Fruit fly (Drosophila melanogaster) whole organism, embryonic: ENCODE data around the gene CG2611.

Experiments
- BEAF-32 ChIP-seq: fragments of 200-800 bp; sonication (Bioruptor generic); optimal IDR thresholded peaks from 3 replicates; lab custom pipeline; 2017; ENCODE audit warnings: missing biosample characterization, missing genetic modification characterization, mild to moderate bottlenecking, moderate library complexity, missing genetic modification reagents
- Bgb ChIP-seq: fragments of 200-800 bp; sonication (Bioruptor generic); IDR thresholded peaks from 2 replicates; pipeline ENCODE4 v1.3.6; 2022; ENCODE audit warnings: missing biosample characterization, missing genetic modification characterization; ENCODE audit not compliant: partially characterized antibody
- CG10543 ChIP-seq: fragments of 200-800 bp; sonication (Bioruptor generic); optimal IDR thresholded peaks from 3 replicates; lab custom pipeline; 2017; ENCODE audit warnings: missing biosample characterization, mild to moderate bottlenecking, missing genetic modification characterization, moderate library complexity
- CG11696 ChIP-seq: fragments of 200-800 bp; sonication (Bioruptor generic); IDR thresholded peaks from 2 replicates; pipeline ENCODE4 v1.3.6; 2022; ENCODE audit warnings: missing biosample characterization, missing genetic modification characterization
- CG12219 ChIP-seq: fragments of 200-800 bp; sonication (Bioruptor generic); optimal IDR thresholded peaks from 3 replicates; lab custom pipeline; 2018; ENCODE audit warnings: missing biosample characterization, mild to moderate bottlenecking, missing genetic modification characterization
- CG12769 ChIP-seq: fragments of 200-800 bp; sonication (Bioruptor generic); optimal IDR thresholded peaks from 2 replicates; lab custom pipeline; 2019; ENCODE audit warnings: missing biosample characterization, mild to moderate bottlenecking, missing genetic modification characterization, moderate library complexity
- CG12942 ChIP-seq: fragments of 200-800 bp; sonication (Bioruptor generic); optimal IDR thresholded peaks from 3 replicates; lab custom pipeline; 2016; ENCODE audit warnings: missing biosample characterization, missing genetic modification characterization
- CG17568 ChIP-seq: fragments of 200-800 bp; sonication (Bioruptor generic); optimal IDR thresholded peaks from 2 replicates; lab custom pipeline; 2018; ENCODE audit warnings: missing biosample characterization, mild to moderate bottlenecking, missing genetic modification characterization, moderate library complexity
- CG18764 ChIP-seq: fragments of 200-800 bp; sonication (Bioruptor generic); optimal IDR thresholded peaks from 3 replicates; lab custom pipeline; 2016; ENCODE audit warnings: missing biosample characterization, missing genetic modification characterization
- CG2712 ChIP-seq: fragments of 200-800 bp; optimal IDR thresholded peaks from 3 replicates; lab custom pipeline; 2019; ENCODE audit warnings: missing biosample characterization, mild to moderate bottlenecking, missing genetic modification characterization, moderate library complexity
- CG3065 ChIP-seq: fragments of 200-800 bp; sonication (Bioruptor generic); optimal IDR thresholded peaks from 2 replicates; lab custom pipeline; 2016; ENCODE audit warnings: missing biosample characterization, missing genetic modification characterization
- CG34224 ChIP-seq: fragments of 200-800 bp; sonication (Bioruptor generic); IDR thresholded peaks from 3 replicates; pipeline ENCODE4 v1.3.6; 2022; ENCODE audit warnings: missing biosample characterization, missing genetic modification characterization; ENCODE audit not compliant: partially characterized antibody
- CG34376 ChIP-seq: fragments of 200-800 bp; sonication (Bioruptor generic); optimal IDR thresholded peaks from 2 replicates; lab custom pipeline; 2018; ENCODE audit warnings: missing biosample characterization, mild to moderate bottlenecking, missing genetic modification characterization
- CG4282 ChIP-seq: fragments of 200-800 bp; sonication (Bioruptor generic); optimal IDR thresholded peaks from 2 replicates; lab custom pipeline; 2016; ENCODE audit warnings: missing biosample characterization, missing genetic modification characterization
- CG4360 ChIP-seq: fragments of 200-800 bp; sonication (Bioruptor generic); IDR thresholded peaks from 2 replicates; pipeline ENCODE4 v1.3.6; 2022; ENCODE audit warnings: missing biosample characterization, missing genetic modification characterization
- CG4854 ChIP-seq: fragments of 200-800 bp; sonication (Bioruptor generic); optimal IDR thresholded peaks from 2 replicates; lab custom pipeline; 2016; ENCODE audit warnings: missing biosample characterization, missing genetic modification characterization, inconsistent platforms
- CG5180 ChIP-seq: fragments of 200-800 bp; sonication (Bioruptor generic); optimal IDR thresholded peaks from 3 replicates; lab custom pipeline; 2017; ENCODE audit warnings: missing biosample characterization, missing genetic modification characterization, mild to moderate bottlenecking, moderate library complexity, missing genetic modification reagents
- CG6175 ChIP-seq: fragments of 200-800 bp; sonication (Bioruptor generic); IDR thresholded peaks from 3 replicates; pipeline ENCODE4 v1.3.6; 2022; ENCODE audit warnings: missing biosample characterization, missing genetic modification characterization
- CG8478 ChIP-seq: fragments of >200 bp; optimal IDR thresholded peaks from 2 replicates; lab custom pipeline; 2018
- Camta ChIP-seq: fragments of 200-800 bp; sonication (Bioruptor generic); optimal IDR thresholded peaks from 2 replicates; lab custom pipeline; 2016; ENCODE audit warnings: missing biosample characterization, missing genetic modification characterization
- Dad ChIP-seq: fragments of 200-800 bp; sonication (Bioruptor generic); optimal IDR thresholded peaks from 3 replicates; lab custom pipeline; 2016; ENCODE audit warnings: missing biosample characterization, missing genetic modification characterization
- Med ChIP-seq: fragments of 200-800 bp; sonication (Bioruptor generic); peaks from one replicate; lab custom pipeline; 2016; ENCODE audit warnings: missing biosample characterization, missing genetic modification characterization, mild to moderate bottlenecking, inconsistent platforms, moderate library complexity
- Pdp1 ChIP-seq, 2 experiments: fragments of 200-800 bp; sonication (Bioruptor generic); optimal IDR thresholded peaks; 3 replicates each; lab custom pipeline; 2016; ENCODE audit warnings: missing biosample characterization in 2 of 2, missing genetic modification characterization in 2 of 2, mild to moderate bottlenecking in 1 of 2, moderate library complexity in 1 of 2
- TFAM ChIP-seq: fragments of 200-800 bp; sonication (Bioruptor generic); optimal IDR thresholded peaks from 2 replicates; lab custom pipeline; 2017; ENCODE audit warnings: missing biosample characterization, missing genetic modification characterization, inconsistent platforms
- ash1 ChIP-seq: fragments of 200-800 bp; sonication (Bioruptor generic); optimal IDR thresholded peaks from 2 replicates; lab custom pipeline; 2018; ENCODE audit warnings: missing biosample characterization, mild to moderate bottlenecking, missing genetic modification characterization
- chinmo ChIP-seq: fragments of 200-800 bp; sonication (Bioruptor generic); IDR thresholded peaks from 4 replicates; pipeline ENCODE4 v1.3.6; 2022; ENCODE audit warnings: missing biosample characterization, missing genetic modification characterization; ENCODE audit not compliant: partially characterized antibody
- crol ChIP-seq: fragments of 200-800 bp; sonication (Bioruptor generic); IDR thresholded peaks from 2 replicates; pipeline ENCODE4 v1.3.6; 2022; ENCODE audit warnings: missing biosample characterization, missing genetic modification characterization
- cwo ChIP-seq: fragments of 200-800 bp; sonication (Bioruptor generic); optimal IDR thresholded peaks from 3 replicates; lab custom pipeline; 2017; ENCODE audit warnings: missing biosample characterization, missing genetic modification characterization, mild to moderate bottlenecking, moderate library complexity, missing genetic modification reagents
- dati ChIP-seq: fragments of 200-800 bp; sonication (Bioruptor generic); IDR thresholded peaks from 2 replicates; pipeline ENCODE4 v1.3.6; 2022; ENCODE audit warnings: missing biosample characterization, missing genetic modification characterization
- dm ChIP-seq: fragments of 200-800 bp; sonication (Bioruptor generic); optimal IDR thresholded peaks from 3 replicates; lab custom pipeline; 2016; ENCODE audit warnings: missing biosample characterization, missing genetic modification characterization
- ems ChIP-seq: fragments of 200-800 bp; sonication (Bioruptor generic); optimal IDR thresholded peaks from 3 replicates; lab custom pipeline; 2016; ENCODE audit warnings: missing biosample characterization, missing genetic modification characterization
- grn ChIP-seq: fragments of 200-800 bp; sonication (Bioruptor generic); optimal IDR thresholded peaks from 3 replicates; lab custom pipeline; 2017; ENCODE audit warnings: missing biosample characterization, missing genetic modification characterization
- gsb ChIP-seq: fragments of 200-800 bp; sonication (Bioruptor generic); IDR thresholded peaks from 2 replicates; pipeline ENCODE4 v1.3.6; 2022; ENCODE audit warnings: missing biosample characterization, missing genetic modification characterization
- h ChIP-seq: fragments of >200 bp; optimal IDR thresholded peaks from 2 replicates; lab custom pipeline; 2017
- hth ChIP-seq: fragments of >200 bp; optimal IDR thresholded peaks from 2 replicates; lab custom pipeline; 2017; ENCODE audit warnings: inconsistent platforms
- kay ChIP-seq: fragments of 200-800 bp; sonication (Bioruptor generic); optimal IDR thresholded peaks from 2 replicates; lab custom pipeline; 2016; ENCODE audit warnings: missing biosample characterization, missing genetic modification characterization
- lbe ChIP-seq: fragments of 200-800 bp; sonication (Bioruptor generic); optimal IDR thresholded peaks from 2 replicates; lab custom pipeline; 2016; ENCODE audit warnings: missing biosample characterization, mild to moderate bottlenecking, missing genetic modification characterization
- mirr ChIP-seq: fragments of 200-800 bp; sonication (Bioruptor generic); optimal IDR thresholded peaks from 3 replicates; lab custom pipeline; 2018; ENCODE audit warnings: missing biosample characterization, mild to moderate bottlenecking, missing genetic modification characterization
- pb ChIP-seq: fragments of 200-800 bp; sonication (Bioruptor generic); optimal IDR thresholded peaks from 3 replicates; lab custom pipeline; 2016; ENCODE audit warnings: missing biosample characterization, missing genetic modification characterization
- sens ChIP-seq: fragments of 200-800 bp; sonication (Bioruptor generic); peaks from one replicate; lab custom pipeline; 2016; ENCODE audit warnings: missing biosample characterization, missing genetic modification characterization
- sr ChIP-seq: fragments of 200-800 bp; sonication (Bioruptor generic); IDR thresholded peaks from 3 replicates; pipeline ENCODE4 v1.3.6; 2022; ENCODE audit warnings: missing biosample characterization, missing genetic modification characterization
- sug ChIP-seq: fragments of 200-800 bp; optimal IDR thresholded peaks from 2 replicates; lab custom pipeline; 2019; ENCODE audit warnings: missing biosample characterization, mild to moderate bottlenecking, missing genetic modification characterization, moderate library complexity
- tap ChIP-seq: fragments of 200-800 bp; optimal IDR thresholded peaks from 3 replicates; lab custom pipeline; 2019; ENCODE audit warnings: missing biosample characterization, mild to moderate bottlenecking, missing genetic modification characterization, moderate library complexity
- trem ChIP-seq: fragments of 200-800 bp; optimal IDR thresholded peaks from 3 replicates; lab custom pipeline; 2019; ENCODE audit warnings: missing biosample characterization, mild to moderate bottlenecking, missing genetic modification characterization, moderate library complexity
- ttk ChIP-seq: fragments of 200-800 bp; sonication (Bioruptor generic); IDR thresholded peaks from 2 replicates; pipeline ENCODE4 v2.1.2; 2022; ENCODE audit warnings: missing biosample characterization, missing genetic modification characterization
- z ChIP-seq: fragments of 200-800 bp; sonication (Bioruptor generic); IDR thresholded peaks from 3 replicates; pipeline ENCODE4 v1.3.6; 2022; ENCODE audit warnings: missing biosample characterization, missing genetic modification characterization

The CG2611 gene

dm6 chr2L:20664428-20664827 lies 14.4 kb downstream of the CG2611 start:
- TF ChIP-seq ems = no peak
- no peak for TF ChIP-seq CG12219 (GFP tag; lab: Kevin White, UChicago)
- TF ChIP-seq CG6175 (GFP tag; lab: Robert Waterston, UW) = no peak
- peak; percentile 3 for TF ChIP-seq sens
- TF ChIP-seq, all 482 proteins: peak for 1

dm6 chr2L:20671212-20671611 lies 21.2 kb downstream of the CG2611 start:
- TF ChIP-seq CG17568 (no peak), sr (GFP tag; lab: Robert Waterston, UW) (peak; percentile 97), crol (GFP tag; lab: Robert Waterston, UW) (peak; percentile 55), z (GFP tag; lab: Robert Waterston, UW) (0 out of 3 replicates have a peak, but pooled peaks have one; percentile 51), Pdp1 (GFP tag; optimal IDR thresholded peaks at IDR 0.05; lab: Kevin White, UChicago) (peak in 1 of 2 experiments; percentile 51)
- TF ChIP-seq, all 482 proteins: peak for 4

- TF ChIP-seq CG18764 (GFP tag; lab: Kevin White, UChicago) (no peak), dati (GFP tag; lab: Robert Waterston, UW) (no peak), BEAF-32 (GFP tag; lab: Kevin White, UChicago) (peak; percentile 26), CG4282 (GFP tag; lab: Kevin White, UChicago) (no peak), hth (lab: Kevin White, UChicago) (no peak), grn (GFP tag; lab: Kevin White, UChicago) (peak; percentile 29), ttk (GFP tag; lab: Robert Waterston, UW) (no peak), CG34224 (GFP tag; lab: Robert Waterston, UW) (0 out of 3 replicates have a peak, but pooled peaks have one; percentile 12), CG11696 (GFP tag; lab: Robert Waterston, UW) (peak; percentile 38; the same call in 1 of the 2 replicates), dm (no peak), CG10543 (GFP tag; lab: Kevin White, UChicago) (no peak), tap (tag; lab: Kevin White, UChicago) (no peak), sug (tag; lab: Kevin White, UChicago) (peak; percentile 86), kay (GFP tag; lab: Kevin White, UChicago) (no peak), Med (peak; percentile 21), TFAM (no peak), gsb (GFP tag; lab: Robert Waterston, UW) (no peak), mirr (peak; percentile 36), CG8478 (lab: Kevin White, UChicago) (no peak), CG5180 (GFP tag; lab: Kevin White, UChicago) (peak; percentile 5), chinmo (GFP tag; lab: Robert Waterston, UW) (0 out of 4 replicates have a peak, but pooled peaks have one; percentile 45), CG12769 (no peak), h (lab: Kevin White, UChicago) (no peak), CG34376 (GFP tag; lab: Kevin White, UChicago) (peak; percentile 71), CG4360 (GFP tag; lab: Robert Waterston, UW) (peak; percentile 60), pb (GFP tag; lab: Kevin White, UChicago) (no peak), CG4854 (no peak), sens (no peak), Dad (GFP tag; lab: Kevin White, UChicago) (no peak), cwo (GFP tag; lab: Kevin White, UChicago) (peak; percentile 63), CG2712 (tag; lab: Kevin White, UChicago) (no peak), Bgb (GFP tag; lab: Robert Waterston, UW) (no peak), ash1 (no peak), CG12942 (GFP tag; lab: Kevin White, UChicago) (no peak), trem (tag; lab: Kevin White, UChicago) (no peak), Camta (no peak), CG3065 (no peak), lbe (GFP tag; lab: Kevin White, UChicago) (no peak)
- TF ChIP-seq, all 482 proteins: peak for 12
These were observed 23.9 kb downstream of the CG2611 start for dm6 chr2L:20673737-20674461.
